Worm (Caenorhabditis elegans) whole organism, L1 larva: ENCODE results near the gene B0496.6.
A peak's percentile ranks its signal among the peaks of the same experiment; 100 is the strongest.

Experiments used
- C16A3.4 ChIP-seq: fragments of 150-350 bp; optimal IDR thresholded peaks from 2 replicates; lab custom pipeline; 2014; ENCODE audit warnings: missing biosample characterization, missing genetic modification characterization
- F16B12.6 ChIP-seq: fragments of 150-350 bp; optimal IDR thresholded peaks from 2 replicates; lab custom pipeline; 2014; ENCODE audit warnings: missing biosample characterization, missing genetic modification characterization
- Y116A8C.19 ChIP-seq: sonication (generic microtip); optimal IDR thresholded peaks from 2 replicates; lab custom pipeline; 2016; ENCODE audit warnings: missing compliant biosample characterization, missing genetic modification characterization, borderline replicate concordance
- aly-2 ChIP-seq: fragments of 150-350 bp; optimal IDR thresholded peaks from 2 replicates; lab custom pipeline; 2014; ENCODE audit warnings: missing biosample characterization, missing genetic modification characterization
- ama-1 ChIP-seq: fragments of 150-350 bp; optimal IDR thresholded peaks from 2 replicates; lab custom pipeline; 2014
- blmp-1 ChIP-seq: fragments of 150-350 bp; optimal IDR thresholded peaks from 2 replicates; lab custom pipeline; 2014; ENCODE audit warnings: missing biosample characterization, missing genetic modification characterization
- ceh-8 ChIP-seq: fragments of 200-800 bp; sonication (Bioruptor generic); optimal IDR thresholded peaks from 2 replicates; lab custom pipeline; 2018; ENCODE audit warnings: mild to moderate bottlenecking, missing genetic modification characterization, moderate library complexity, missing compliant biosample characterization
- ceh-82 ChIP-seq, 3 experiments: fragments of 150-350 bp in 1 of 3; sonication (generic microtip) in 2 of 3; optimal IDR thresholded peaks; 2 replicates each; lab custom pipeline; 2014 to 2017; ENCODE audit warnings: missing biosample characterization in 3 of 3, missing genetic modification characterization in 3 of 3
- dpl-1 ChIP-seq, 3 experiments: fragments of 150-350 bp in 2 of 3; sonication (generic microtip) in 1 of 3; optimal IDR thresholded peaks; 2 replicates each; lab custom pipeline; 2014 to 2017; ENCODE audit warnings: missing biosample characterization in 3 of 3, missing genetic modification characterization in 3 of 3, missing genetic modification reagents in 3 of 3
- dsc-1 ChIP-seq: sonication (generic microtip); optimal IDR thresholded peaks from 2 replicates; lab custom pipeline; 2016; ENCODE audit warnings: mild to moderate bottlenecking, missing genetic modification characterization, missing compliant biosample characterization
- fkh-10 ChIP-seq: sonication (generic microtip); optimal IDR thresholded peaks from 2 replicates; lab custom pipeline; 2017; ENCODE audit warnings: missing biosample characterization, missing genetic modification reagents, missing genetic modification characterization
- fkh-8 ChIP-seq: sonication (generic microtip); optimal IDR thresholded peaks from 2 replicates; lab custom pipeline; 2016; ENCODE audit warnings: mild to moderate bottlenecking, missing genetic modification characterization, missing compliant biosample characterization
- isw-1 ChIP-seq: fragments of 200-800 bp; sonication (Bioruptor generic); IDR thresholded peaks from 2 replicates; pipeline ENCODE4 v1.3.6; 2022; ENCODE audit warnings: missing genetic modification characterization, missing compliant biosample characterization
- lin-13 ChIP-seq: fragments of 150-350 bp; optimal IDR thresholded peaks from 2 replicates; lab custom pipeline; 2014; ENCODE audit warnings: missing biosample characterization, missing genetic modification reagents, missing genetic modification characterization
- lin-14 ChIP-seq: fragments of 200-800 bp; sonication (Bioruptor generic); optimal IDR thresholded peaks from 2 replicates; lab custom pipeline; 2018; ENCODE audit warnings: mild to moderate bottlenecking, missing genetic modification characterization, moderate library complexity, missing compliant biosample characterization
- lin-15B ChIP-seq: fragments of 150-350 bp; sonication (generic microtip); optimal IDR thresholded peaks from 3 replicates; lab custom pipeline; 2014; ENCODE audit warnings: missing biosample characterization, missing genetic modification characterization
- lir-3 ChIP-seq: sonication (generic microtip); optimal IDR thresholded peaks from 2 replicates; lab custom pipeline; 2016; ENCODE audit warnings: mild to moderate bottlenecking, missing genetic modification characterization, moderate library complexity, missing compliant biosample characterization; ENCODE audit not compliant: poor library complexity
- lsy-2 ChIP-seq, 2 experiments: fragments of 150-350 bp; optimal IDR thresholded peaks; 2 replicates each; lab custom pipeline; 2014; ENCODE audit warnings: missing biosample characterization in 2 of 2, missing genetic modification characterization in 2 of 2
- mab-9 ChIP-seq: fragments of 200-800 bp; sonication (Bioruptor generic); IDR thresholded peaks from 2 replicates; pipeline ENCODE4 v1.3.6; 2022; ENCODE audit warnings: missing genetic modification reagents, missing genetic modification characterization, missing compliant biosample characterization
- mdl-1 ChIP-seq, 2 experiments: fragments of 150-350 bp; optimal IDR thresholded peaks; 2 replicates each; lab custom pipeline; 2014 to 2017; ENCODE audit warnings: missing biosample characterization in 2 of 2, missing genetic modification characterization in 2 of 2, inconsistent platforms in 1 of 2
- nhr-12 ChIP-seq: sonication (generic microtip); optimal IDR thresholded peaks from 2 replicates; lab custom pipeline; 2017; ENCODE audit warnings: missing biosample characterization, missing genetic modification characterization
- nhr-19 ChIP-seq: fragments of 200-800 bp; sonication (Bioruptor generic); conservative IDR thresholded peaks from 2 replicates; pipeline ENCODE4 v1.3.6; 2022; ENCODE audit warnings: missing genetic modification characterization, missing compliant biosample characterization
- nhr-28 ChIP-seq: fragments of 150-350 bp; optimal IDR thresholded peaks from 2 replicates; lab custom pipeline; 2014; ENCODE audit warnings: missing biosample characterization, missing genetic modification characterization
- nhr-47 ChIP-seq: sonication (generic microtip); optimal IDR thresholded peaks from 2 replicates; lab custom pipeline; 2016; ENCODE audit warnings: mild to moderate bottlenecking, missing genetic modification characterization, moderate library complexity, missing compliant biosample characterization
- nhr-84 ChIP-seq: sonication (generic microtip); optimal IDR thresholded peaks from 2 replicates; lab custom pipeline; 2017; ENCODE audit warnings: missing biosample characterization, missing genetic modification characterization
- nhr-85 ChIP-seq: sonication (generic microtip); peaks from one replicate; lab custom pipeline; 2016; ENCODE audit warnings: missing genetic modification characterization, inconsistent platforms, missing compliant biosample characterization
- nhr-90 ChIP-seq: sonication (generic microtip); optimal IDR thresholded peaks from 2 replicates; lab custom pipeline; 2016; ENCODE audit warnings: mild to moderate bottlenecking, missing genetic modification characterization, missing compliant biosample characterization; ENCODE audit not compliant: poor library complexity
- pag-3 ChIP-seq: sonication (generic microtip); optimal IDR thresholded peaks from 2 replicates; lab custom pipeline; 2017; ENCODE audit warnings: missing genetic modification characterization, mild to moderate bottlenecking, missing compliant biosample characterization, antibody characterized with exemption, borderline replicate concordance; ENCODE audit not compliant: insufficient read depth
- pax-3 ChIP-seq: fragments of 200-800 bp; sonication (Bioruptor generic); optimal IDR thresholded peaks from 2 replicates; lab custom pipeline; 2018; ENCODE audit warnings: mild to moderate bottlenecking, missing genetic modification characterization, moderate library complexity, missing compliant biosample characterization
- snu-23 ChIP-seq: sonication (generic microtip); optimal IDR thresholded peaks from 2 replicates; lab custom pipeline; 2016; ENCODE audit warnings: missing genetic modification characterization, missing compliant biosample characterization
- sox-4 ChIP-seq: sonication (generic microtip); optimal IDR thresholded peaks from 2 replicates; lab custom pipeline; 2016; ENCODE audit warnings: missing genetic modification characterization, missing compliant biosample characterization
- sptf-1 ChIP-seq: fragments of 150-350 bp; optimal IDR thresholded peaks from 2 replicates; lab custom pipeline; 2014; ENCODE audit warnings: missing biosample characterization, missing genetic modification characterization
- unc-30 ChIP-seq: sonication (generic microtip); optimal IDR thresholded peaks from 2 replicates; lab custom pipeline; 2017; ENCODE audit warnings: missing biosample characterization, missing genetic modification characterization
- ztf-11 ChIP-seq, 2 experiments: sonication (generic microtip); optimal IDR thresholded peaks; 2 replicates each; lab custom pipeline; 2016 to 2017; ENCODE audit warnings: missing genetic modification characterization in 2 of 2, missing biosample characterization in 1 of 2, missing compliant biosample characterization in 1 of 2
- ztf-4 ChIP-seq: fragments of 150-350 bp; optimal IDR thresholded peaks from 2 replicates; lab custom pipeline; 2014; ENCODE audit warnings: missing biosample characterization, missing genetic modification characterization

B0496.6 gene

ce11 chrIV:7445995-7446394 is 27.1 kb downstream of the B0496.6 start, which contains the start of gene B0496.1:
TSS of gene B0496.1 (plus strand) at chrIV:7446295.
- TF ChIP-seq lir-3 (tag; lab: Kevin White, UChicago) (no peak), sox-4 (tag; lab: Kevin White, UChicago) (no peak), blmp-1 (tag; lab: Kevin White, UChicago) (peak; percentile 41)

ce11 chrIV:7447556-7447955 is 28.6 kb downstream of the B0496.6 start, which contains the start of gene B0496.2:
TSS of gene B0496.2 (plus strand) at chrIV:7447856.
- TF ChIP-seq nhr-85 = no peak
- no peak for TF ChIP-seq lin-13 (GFP tag; lab: Kevin White, UChicago)
- TF ChIP-seq nhr-19 = no peak
- no peak for TF ChIP-seq ztf-4 (tag; lab: Kevin White, UChicago)
- no peak for TF ChIP-seq mdl-1 (tag; optimal IDR thresholded peaks at IDR 0.05; lab: Kevin White, UChicago)
- no peak for TF ChIP-seq pax-3 (tag; lab: Kevin White, UChicago)
- no peak for TF ChIP-seq dpl-1 (GFP tag; optimal IDR thresholded peaks at IDR 0.05; lab: Kevin White, UChicago)
- no peak for TF ChIP-seq ama-1 (lab: Kevin White, UChicago)
- no peak for TF ChIP-seq nhr-90 (tag; lab: Kevin White, UChicago)
- TF ChIP-seq sox-4 (tag; lab: Kevin White, UChicago) = no peak
- no peak for TF ChIP-seq ceh-82 (tag; optimal IDR thresholded peaks at IDR 0.05; lab: Kevin White, UChicago)
- no peak for TF ChIP-seq F16B12.6
- TF ChIP-seq ceh-8 = no peak
- TF ChIP-seq unc-30 (tag; lab: Kevin White, UChicago) = no peak

- TF ChIP-seq nhr-12 (tag; lab: Kevin White, UChicago) (no peak), F16B12.6 (no peak), lin-15B (tag; lab: Kevin White, UChicago) (no peak), mab-9 (no peak), nhr-28 (tag; lab: Kevin White, UChicago) (no peak), aly-2 (tag; lab: Kevin White, UChicago) (no peak), C16A3.4 (tag; lab: Kevin White, UChicago) (no peak), pag-3 (no peak), pax-3 (tag; lab: Kevin White, UChicago) (no peak), lin-14 (no peak), sptf-1 (no peak), Y116A8C.19 (tag; lab: Kevin White, UChicago) (no peak), fkh-8 (no peak), nhr-47 (no peak), ztf-11 (tag; optimal IDR thresholded peaks at IDR 0.05; lab: Kevin White, UChicago) (no peak), sox-4 (tag; lab: Kevin White, UChicago) (no peak), dsc-1 (tag; lab: Kevin White, UChicago) (no peak)
Observed at ce11 chrIV:7451345-7451744, 32.4 kb downstream of the B0496.6 start, which contains the start of gene tes-1. TSS of gene tes-1 (minus strand) at chrIV:7451445.

- TF ChIP-seq dsc-1 (tag; lab: Kevin White, UChicago) = no peak
- TF ChIP-seq lsy-2 (tag; optimal IDR thresholded peaks at IDR 0.05; lab: Kevin White, UChicago) = no peak
- TF ChIP-seq nhr-84 (tag; lab: Kevin White, UChicago) = no peak
- no peak for TF ChIP-seq snu-23 (GFP tag; lab: Kevin White, UChicago)
- peak; percentile 16 for TF ChIP-seq fkh-10
- TF ChIP-seq nhr-47 = no peak
- peak; percentile 17 for TF ChIP-seq fkh-8
- TF ChIP-seq ceh-8 = peak; percentile 28
- no peak for TF ChIP-seq dpl-1 (GFP tag; optimal IDR thresholded peaks at IDR 0.05; lab: Kevin White, UChicago)
- peak; percentile 74 for TF ChIP-seq lin-14
- peak in 1 of 3 experiments; percentile 36 for TF ChIP-seq ceh-82 (tag; optimal IDR thresholded peaks at IDR 0.05; lab: Kevin White, UChicago)
- no peak for TF ChIP-seq lin-15B (tag; lab: Kevin White, UChicago)
- TF ChIP-seq isw-1 (GFP tag; lab: Robert Waterston, UW) = 0 out of 2 replicates have a peak, but pooled peaks have one; percentile 7
Observed at ce11 chrIV:7453661-7454159, 34.8 kb downstream of the B0496.6 start.
